Fruit fly (Drosophila melanogaster) whole organism, embryonic: Measurements from ENCODE around the gene cana.

Source experiments
- Abd-B ChIP-seq: fragments of 200-800 bp; sonication (Bioruptor generic); optimal IDR thresholded peaks from 2 replicates; lab custom pipeline; 2018; ENCODE audit warnings: missing biosample characterization, mild to moderate bottlenecking, missing genetic modification characterization, moderate library complexity
- Ada2b ChIP-seq: fragments of 200-800 bp; sonication (Bioruptor generic); IDR thresholded peaks from 2 replicates; pipeline ENCODE4 v1.3.6; 2022; ENCODE audit warnings: missing biosample characterization, missing genetic modification characterization
- Aef1 ChIP-seq: fragments of 200-800 bp; sonication (Bioruptor generic); IDR thresholded peaks from 3 replicates; pipeline ENCODE4 v1.3.6; 2022; ENCODE audit warnings: missing biosample characterization, missing genetic modification characterization
- Atf3 ChIP-seq: fragments of 200-800 bp; sonication (Bioruptor generic); optimal IDR thresholded peaks from 3 replicates; lab custom pipeline; 2016; ENCODE audit warnings: missing biosample characterization, missing genetic modification characterization
- Bdp1 ChIP-seq: fragments of 200-800 bp; sonication (Bioruptor generic); optimal IDR thresholded peaks from 3 replicates; lab custom pipeline; 2016; ENCODE audit warnings: missing biosample characterization, missing genetic modification characterization
- BtbVII ChIP-seq: fragments of 200-800 bp; sonication (Bioruptor generic); optimal IDR thresholded peaks from 3 replicates; lab custom pipeline; 2017; ENCODE audit warnings: missing biosample characterization, mild to moderate bottlenecking, missing genetic modification characterization
- CG10209 ChIP-seq: fragments of 200-800 bp; sonication (Bioruptor generic); optimal IDR thresholded peaks from 3 replicates; lab custom pipeline; 2017; ENCODE audit warnings: missing biosample characterization, mild to moderate bottlenecking, missing genetic modification characterization, missing genetic modification reagents
- CG10654 ChIP-seq: fragments of 200-800 bp; sonication (Bioruptor generic); optimal IDR thresholded peaks from 2 replicates; lab custom pipeline; 2016; ENCODE audit warnings: missing biosample characterization, missing genetic modification characterization
- CG12744 ChIP-seq: fragments of 200-800 bp; sonication (Bioruptor generic); optimal IDR thresholded peaks from 2 replicates; lab custom pipeline; 2016; ENCODE audit warnings: missing biosample characterization, missing genetic modification characterization
- CG14860 ChIP-seq: fragments of 200-800 bp; sonication (Bioruptor generic); IDR thresholded peaks from 3 replicates; pipeline ENCODE4 v1.3.6; 2022; ENCODE audit warnings: missing biosample characterization, missing genetic modification characterization; ENCODE audit not compliant: partially characterized antibody
- CG15269 ChIP-seq: fragments of 200-800 bp; sonication (Bioruptor generic); optimal IDR thresholded peaks from 2 replicates; lab custom pipeline; 2018; ENCODE audit warnings: missing biosample characterization, mild to moderate bottlenecking, missing genetic modification characterization, moderate library complexity
- CG17912 ChIP-seq: fragments of 200-800 bp; sonication (Bioruptor generic); optimal IDR thresholded peaks from 2 replicates; lab custom pipeline; 2018; ENCODE audit warnings: missing biosample characterization, mild to moderate bottlenecking, missing genetic modification characterization
- CG18476 ChIP-seq: fragments of 200-800 bp; sonication (Bioruptor generic); optimal IDR thresholded peaks from 2 replicates; lab custom pipeline; 2016; ENCODE audit warnings: missing biosample characterization, mild to moderate bottlenecking, missing genetic modification characterization
- CG18764 ChIP-seq: fragments of 200-800 bp; sonication (Bioruptor generic); optimal IDR thresholded peaks from 3 replicates; lab custom pipeline; 2016; ENCODE audit warnings: missing biosample characterization, missing genetic modification characterization
- CG30020 ChIP-seq: fragments of 200-800 bp; optimal IDR thresholded peaks from 2 replicates; lab custom pipeline; 2019; ENCODE audit warnings: missing biosample characterization, mild to moderate bottlenecking, missing genetic modification characterization, moderate library complexity
- CG31441 ChIP-seq: fragments of 200-800 bp; sonication (Bioruptor generic); IDR thresholded peaks from 2 replicates; pipeline ENCODE4 v1.3.6; 2022; ENCODE audit warnings: missing biosample characterization, missing genetic modification characterization
- CG32767 ChIP-seq: fragments of 200-800 bp; sonication (Bioruptor generic); IDR thresholded peaks from 2 replicates; pipeline ENCODE4 v1.3.6; 2022; ENCODE audit warnings: missing biosample characterization, missing genetic modification characterization
- CG33213 ChIP-seq: fragments of 200-800 bp; sonication (Bioruptor generic); optimal IDR thresholded peaks from 3 replicates; lab custom pipeline; 2016; ENCODE audit warnings: missing biosample characterization, missing genetic modification characterization
- CG3407 ChIP-seq: fragments of 200-800 bp; sonication (Bioruptor generic); optimal IDR thresholded peaks from 2 replicates; lab custom pipeline; 2018; ENCODE audit warnings: missing biosample characterization, mild to moderate bottlenecking, missing genetic modification characterization
- CG34224 ChIP-seq: fragments of 200-800 bp; sonication (Bioruptor generic); IDR thresholded peaks from 3 replicates; pipeline ENCODE4 v1.3.6; 2022; ENCODE audit warnings: missing biosample characterization, missing genetic modification characterization; ENCODE audit not compliant: partially characterized antibody
- CG4328 ChIP-seq: fragments of 200-800 bp; sonication (Bioruptor generic); optimal IDR thresholded peaks from 3 replicates; lab custom pipeline; 2017; ENCODE audit warnings: missing biosample characterization, missing genetic modification reagents, missing genetic modification characterization
- CG4404 ChIP-seq: fragments of 200-800 bp; sonication (Bioruptor generic); IDR thresholded peaks from 2 replicates; pipeline ENCODE4 v1.3.6; 2022; ENCODE audit warnings: missing biosample characterization, missing genetic modification characterization
- CG4707 ChIP-seq: fragments of 200-800 bp; sonication (Bioruptor generic); optimal IDR thresholded peaks from 2 replicates; lab custom pipeline; 2018; ENCODE audit warnings: missing biosample characterization, mild to moderate bottlenecking, missing genetic modification characterization, moderate library complexity
- CG5245 ChIP-seq: fragments of 200-800 bp; sonication (Bioruptor generic); optimal IDR thresholded peaks from 3 replicates; lab custom pipeline; 2016; ENCODE audit warnings: missing biosample characterization, missing genetic modification characterization
- CG7745 ChIP-seq: fragments of 200-800 bp; sonication (Bioruptor generic); optimal IDR thresholded peaks from 2 replicates; lab custom pipeline; 2018; ENCODE audit warnings: missing biosample characterization, mild to moderate bottlenecking, missing genetic modification characterization, moderate library complexity
- Dfd ChIP-seq, 2 experiments: fragments of >200 bp; optimal IDR thresholded peaks; 2 replicates each; lab custom pipeline; 2017; ENCODE audit warnings: missing biosample characterization in 2 of 2, missing genetic modification characterization in 2 of 2
- Doc2 ChIP-seq: fragments of 200-800 bp; sonication (Bioruptor generic); IDR thresholded peaks from 2 replicates; pipeline ENCODE4 v1.3.6; 2022; ENCODE audit warnings: missing biosample characterization, missing genetic modification characterization
- Drgx ChIP-seq: fragments of 200-800 bp; sonication (Bioruptor generic); IDR thresholded peaks from 2 replicates; pipeline ENCODE4 v1.3.6; 2022; ENCODE audit warnings: missing biosample characterization, missing genetic modification characterization
- Ets65A ChIP-seq: fragments of 200-800 bp; sonication (Bioruptor generic); peaks from one replicate; lab custom pipeline; 2016; ENCODE audit warnings: missing biosample characterization, missing genetic modification characterization
- Gsc ChIP-seq: fragments of 200-800 bp; sonication (Bioruptor generic); IDR thresholded peaks from 2 replicates; pipeline ENCODE4 v1.3.6; 2022; ENCODE audit warnings: missing biosample characterization, missing genetic modification characterization
- HLHmδ ChIP-seq: fragments of 200-800 bp; sonication (Bioruptor generic); optimal IDR thresholded peaks from 2 replicates; lab custom pipeline; 2018; ENCODE audit warnings: missing biosample characterization, mild to moderate bottlenecking, missing genetic modification characterization, moderate library complexity
- Hand ChIP-seq: fragments of 200-800 bp; sonication (Bioruptor generic); optimal IDR thresholded peaks from 2 replicates; lab custom pipeline; 2017; ENCODE audit warnings: mild to moderate bottlenecking, missing biosample characterization, missing genetic modification reagents, missing genetic modification characterization
- Hr51 ChIP-seq, 2 experiments: fragments of 200-800 bp; sonication (Bioruptor generic); optimal IDR thresholded peaks; 2 replicates in 1 of 2; 3 replicates in 1 of 2; lab custom pipeline; 2016 to 2018; ENCODE audit warnings: missing biosample characterization in 2 of 2, missing genetic modification characterization in 2 of 2, mild to moderate bottlenecking in 1 of 2, moderate library complexity in 1 of 2
- Oli ChIP-seq: fragments of 200-800 bp; sonication (Bioruptor generic); optimal IDR thresholded peaks from 2 replicates; lab custom pipeline; 2018; ENCODE audit warnings: missing biosample characterization, mild to moderate bottlenecking, missing genetic modification characterization, moderate library complexity
- Ptx1 ChIP-seq: fragments of 200-800 bp; sonication (Bioruptor generic); IDR thresholded peaks from 2 replicates; pipeline ENCODE4 v1.3.6; 2022; ENCODE audit warnings: missing biosample characterization, missing genetic modification characterization
- Sry-δ ChIP-seq: fragments of 200-800 bp; sonication (Bioruptor generic); optimal IDR thresholded peaks from 2 replicates; lab custom pipeline; 2016; ENCODE audit warnings: missing biosample characterization, missing genetic modification characterization
- ac ChIP-seq: fragments of 200-800 bp; sonication (Bioruptor generic); optimal IDR thresholded peaks from 3 replicates; lab custom pipeline; 2017; ENCODE audit warnings: missing biosample characterization, mild to moderate bottlenecking, missing genetic modification characterization
- ara ChIP-seq: fragments of 200-800 bp; sonication (Bioruptor generic); IDR thresholded peaks from 2 replicates; pipeline ENCODE4 v1.3.6; 2022; ENCODE audit warnings: missing biosample characterization, missing genetic modification characterization
- bab2 ChIP-seq: fragments of 200-800 bp; sonication (Bioruptor generic); optimal IDR thresholded peaks from 2 replicates; lab custom pipeline; 2016; ENCODE audit warnings: missing biosample characterization, missing genetic modification characterization
- croc ChIP-seq: fragments of 200-800 bp; sonication (Bioruptor generic); conservative IDR thresholded peaks from 3 replicates; pipeline ENCODE4 v1.3.6; 2022; ENCODE audit warnings: missing biosample characterization, missing genetic modification characterization
- emc ChIP-seq: fragments of 200-800 bp; sonication (Bioruptor generic); optimal IDR thresholded peaks from 2 replicates; lab custom pipeline; 2016; ENCODE audit warnings: missing biosample characterization, missing genetic modification characterization
- gem ChIP-seq: fragments of 200-800 bp; sonication (Bioruptor generic); optimal IDR thresholded peaks from 2 replicates; lab custom pipeline; 2019; ENCODE audit warnings: missing biosample characterization, mild to moderate bottlenecking, missing genetic modification characterization, moderate library complexity
- gfzf ChIP-seq: fragments of 200-800 bp; sonication (Bioruptor generic); optimal IDR thresholded peaks from 2 replicates; lab custom pipeline; 2016; ENCODE audit warnings: missing biosample characterization, mild to moderate bottlenecking, missing genetic modification characterization, moderate library complexity
- grn ChIP-seq: fragments of 200-800 bp; sonication (Bioruptor generic); optimal IDR thresholded peaks from 3 replicates; lab custom pipeline; 2017; ENCODE audit warnings: missing biosample characterization, missing genetic modification characterization
- lbe ChIP-seq: fragments of 200-800 bp; sonication (Bioruptor generic); optimal IDR thresholded peaks from 2 replicates; lab custom pipeline; 2016; ENCODE audit warnings: missing biosample characterization, mild to moderate bottlenecking, missing genetic modification characterization
- oc ChIP-seq: fragments of 200-800 bp; sonication (Bioruptor generic); optimal IDR thresholded peaks from 2 replicates; lab custom pipeline; 2018; ENCODE audit warnings: missing biosample characterization, mild to moderate bottlenecking, missing genetic modification characterization, moderate library complexity
- pb ChIP-seq: fragments of 200-800 bp; sonication (Bioruptor generic); optimal IDR thresholded peaks from 3 replicates; lab custom pipeline; 2016; ENCODE audit warnings: missing biosample characterization, missing genetic modification characterization
- pum ChIP-seq: fragments of 200-800 bp; sonication (Bioruptor generic); optimal IDR thresholded peaks from 2 replicates; lab custom pipeline; 2016; ENCODE audit warnings: missing biosample characterization, missing genetic modification characterization
- ro ChIP-seq: fragments of 200-800 bp; sonication (Bioruptor generic); IDR thresholded peaks from 2 replicates; pipeline ENCODE4 v1.3.6; 2022; ENCODE audit warnings: missing biosample characterization, missing genetic modification characterization
- ttk ChIP-seq: fragments of 200-800 bp; sonication (Bioruptor generic); IDR thresholded peaks from 2 replicates; pipeline ENCODE4 v2.1.2; 2022; ENCODE audit warnings: missing biosample characterization, missing genetic modification characterization
- vnd ChIP-seq: fragments of 200-800 bp; sonication (Bioruptor generic); IDR thresholded peaks from 3 replicates; pipeline ENCODE4 v1.3.6; 2022; ENCODE audit warnings: missing biosample characterization, missing genetic modification characterization; ENCODE audit not compliant: partially characterized antibody
- zen2 ChIP-seq: fragments of 200-800 bp; sonication (Bioruptor generic); IDR thresholded peaks from 3 replicates; pipeline ENCODE4 v1.3.6; 2022; ENCODE audit warnings: missing biosample characterization, missing genetic modification characterization; ENCODE audit not compliant: partially characterized antibody

Gene cana

dm6 chr2L:11220783-11221182, 48.8 kb upstream of the cana start (continued):
- TF ChIP-seq Doc2 (no peak), emc (no peak), Hand (GFP tag; lab: Kevin White, UChicago) (no peak), CG18764 (GFP tag; lab: Kevin White, UChicago) (no peak), oc (no peak), HLHmδ (GFP tag; lab: Kevin White, UChicago) (no peak), gfzf (GFP tag; lab: Kevin White, UChicago) (no peak), Ada2b (0 out of 2 replicates have a peak, but pooled peaks have one; percentile 11), vnd (no peak), bab2 (no peak), CG4707 (GFP tag; lab: Kevin White, UChicago) (no peak), Gsc (GFP tag; lab: Robert Waterston, UW) (no peak), Drgx (GFP tag; lab: Robert Waterston, UW) (peak; percentile 51), CG10654 (GFP tag; lab: Kevin White, UChicago) (no peak), ro (GFP tag; lab: Robert Waterston, UW) (no peak), Atf3 (no peak), lbe (GFP tag; lab: Kevin White, UChicago) (no peak), Bdp1 (GFP tag; lab: Kevin White, UChicago) (no peak), pum (GFP tag; lab: Kevin White, UChicago) (no peak), CG32767 (GFP tag; lab: Robert Waterston, UW) (no peak), CG18476 (GFP tag; lab: Kevin White, UChicago) (no peak), CG34224 (GFP tag; lab: Robert Waterston, UW) (no peak), Hr51 (GFP tag; optimal IDR thresholded peaks at IDR 0.05; lab: Kevin White, UChicago) (peak in 1 of 2 experiments; percentile 37), CG4328 (no peak), zen2 (GFP tag; lab: Robert Waterston, UW) (no peak), grn (no peak), CG30020 (tag; lab: Kevin White, UChicago) (no peak), CG7745 (tag; lab: Kevin White, UChicago) (no peak), Oli (tag; lab: Kevin White, UChicago) (peak; percentile 28), ttk (0 out of 2 replicates have a peak, but pooled peaks have one; percentile 13), CG15269 (tag; lab: Kevin White, UChicago) (no peak), Aef1 (GFP tag; lab: Robert Waterston, UW) (no peak), pb (no peak), CG31441 (GFP tag; lab: Robert Waterston, UW) (no peak), Ptx1 (GFP tag; lab: Robert Waterston, UW) (0 out of 2 replicates have a peak, but pooled peaks have one; percentile 34), CG14860 (GFP tag; lab: Robert Waterston, UW) (no peak), Ets65A (GFP tag; lab: Kevin White, UChicago) (peak; percentile 74), gem (peak; percentile 30), CG4404 (GFP tag; lab: Robert Waterston, UW) (no peak), CG10209 (GFP tag; lab: Kevin White, UChicago) (no peak), BtbVII (GFP tag; lab: Kevin White, UChicago) (no peak), ac (GFP tag; lab: Kevin White, UChicago) (no peak), ara (GFP tag; lab: Robert Waterston, UW) (no peak), CG17912 (GFP tag; lab: Kevin White, UChicago) (no peak), Dfd (GFP tag; optimal IDR thresholded peaks at IDR 0.05; lab: Kevin White, UChicago) (no peak), CG3407 (GFP tag; lab: Kevin White, UChicago) (no peak), CG5245 (GFP tag; lab: Kevin White, UChicago) (no peak), Sry-δ (GFP tag; lab: Kevin White, UChicago) (no peak), CG33213 (GFP tag; lab: Kevin White, UChicago) (no peak), CG12744 (GFP tag; lab: Kevin White, UChicago) (no peak), Abd-B (GFP tag; lab: Kevin White, UChicago) (no peak), croc (GFP tag; lab: Robert Waterston, UW) (no peak)
